Worm (Caenorhabditis elegans): Measurements from ENCODE around the gene nep-25.

Gene nep-25

DNA sequence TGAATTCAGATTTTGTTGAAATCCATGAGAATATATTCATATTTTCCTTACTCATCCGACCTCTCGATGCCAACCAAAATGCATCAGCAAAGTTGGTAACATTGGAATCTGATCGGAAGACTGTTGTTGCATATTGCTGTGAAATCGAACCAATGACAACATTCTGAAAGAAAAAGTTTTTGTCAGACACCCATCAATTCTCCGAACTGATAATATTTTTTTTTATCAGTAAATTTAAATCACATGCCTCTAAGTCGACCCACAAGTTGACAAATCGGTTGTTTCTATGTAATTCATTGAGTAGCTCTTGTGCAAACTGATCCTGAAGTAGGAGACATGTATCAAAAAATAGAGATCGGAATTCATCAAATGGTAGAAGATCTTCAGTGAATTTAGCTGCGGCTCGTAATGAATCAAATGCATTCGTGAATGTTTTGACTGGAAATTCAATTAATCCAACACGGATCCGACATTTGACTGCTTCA is 12.1 kb upstream of the nep-25 start, which contains the start of gene col-74:
Gene col-74, plus strand, starts transcription at position 435 of the 485 bp plus-strand sequence.
- TF ChIP-seq nhr-21 (tag; optimal IDR thresholded peaks at IDR 0.05) (no peak), unc-62 (GFP tag; optimal IDR thresholded peaks at IDR 0.05) (no peak), peb-1 (tag; optimal IDR thresholded peaks at IDR 0.05) (no peak), sma-9 (GFP tag; optimal IDR thresholded peaks at IDR 0.05) (no peak), sma-9 (tag; optimal IDR thresholded peaks at IDR 0.05) (no peak), fos-1 (tag; optimal IDR thresholded peaks at IDR 0.05) (peak; percentile 47)

- TF ChIP-seq alr-1 (tag; optimal IDR thresholded peaks at IDR 0.05) (no peak), mab-5 (tag; optimal IDR thresholded peaks at IDR 0.05) (no peak), nhr-25 (tag; optimal IDR thresholded peaks at IDR 0.05) (no peak), F13H6.1 (tag; optimal IDR thresholded peaks at IDR 0.05) (no peak), nhr-21 (tag; optimal IDR thresholded peaks at IDR 0.05) (no peak), mbf-1 (tag; optimal IDR thresholded peaks at IDR 0.05) (no peak), unc-62 (GFP tag; optimal IDR thresholded peaks at IDR 0.05) (no peak), nhr-10 (tag; optimal IDR thresholded peaks at IDR 0.05) (no peak), nhr-6 (tag; optimal IDR thresholded peaks at IDR 0.05) (no peak), nhr-77 (tag; optimal IDR thresholded peaks at IDR 0.05) (no peak), nhr-23 (tag; optimal IDR thresholded peaks at IDR 0.05) (no peak), blmp-1 (tag; optimal IDR thresholded peaks at IDR 0.05; ENCODE audit: insufficient read depth) (no peak), lin-11 (tag; optimal IDR thresholded peaks at IDR 0.05) (no peak), R02D3.7 (tag; optimal IDR thresholded peaks at IDR 0.05) (no peak), ZK546.5 (tag; optimal IDR thresholded peaks at IDR 0.05) (no peak), peb-1 (tag; optimal IDR thresholded peaks at IDR 0.05) (no peak), crh-2 (tag; optimal IDR thresholded peaks at IDR 0.05) (no peak), lsy-2 (tag; optimal IDR thresholded peaks at IDR 0.05) (no peak)
Observed at ce11 chrII:5831373-5831772, 10.7 kb upstream of the nep-25 start.

- no peak for TF ChIP-seq ztf-4 (tag; optimal IDR thresholded peaks at IDR 0.05)
Observed at ce11 chrII:5833136-5833535, 8.9 kb upstream of the nep-25 start, which contains the start of gene gtap-1. Gene gtap-1, minus strand, starts transcription at chrII:5833236.

DNA sequence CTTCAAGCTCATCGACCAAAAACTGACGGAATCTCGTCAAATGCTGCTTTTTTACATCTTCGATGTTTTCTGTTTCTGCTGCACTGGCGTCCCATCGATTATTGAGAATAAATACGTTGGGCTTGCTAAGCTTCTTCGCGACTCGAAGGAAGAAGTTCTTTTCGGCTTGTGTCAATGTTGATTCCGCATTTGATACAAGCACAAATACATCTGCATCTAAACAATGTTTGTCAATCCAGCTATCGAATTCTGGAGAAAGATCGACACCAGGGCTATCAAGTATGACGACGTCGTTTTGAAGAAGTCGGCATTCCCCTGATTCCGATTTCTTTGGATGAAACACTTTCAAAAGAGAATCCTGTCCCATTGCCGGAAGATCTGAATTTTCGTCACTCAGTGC is 6.9 kb upstream of the nep-25 start:
- TF ChIP-seq Y55F3AM.14 (GFP tag; optimal IDR thresholded peaks at IDR 0.05): no peak

ce11 chrII:5836153-5836719 is 5.8 kb upstream of the nep-25 start, which contains the start of gene fzo-1:
Gene fzo-1, minus strand, starts transcription at chrII:5836203.
- no peak for TF ChIP-seq nhr-6 (tag; optimal IDR thresholded peaks at IDR 0.05)
- TF ChIP-seq ztf-4 (tag; optimal IDR thresholded peaks at IDR 0.05): no peak
- TF ChIP-seq snpc-4 (tag; optimal IDR thresholded peaks at IDR 0.05): no peak
- peak; percentile 3 for TF ChIP-seq nhr-129 (tag; optimal IDR thresholded peaks at IDR 0.05)
- no peak for TF ChIP-seq elt-1 (tag; optimal IDR thresholded peaks at IDR 0.05)
- TF ChIP-seq zag-1 (tag; optimal IDR thresholded peaks at IDR 0.05): no peak
- peak; percentile 21 for TF ChIP-seq F13H6.1 (tag; optimal IDR thresholded peaks at IDR 0.05)
- TF ChIP-seq C34F6.9 (tag; optimal IDR thresholded peaks at IDR 0.05): peak; percentile 81
- no peak for TF ChIP-seq lin-13 (GFP tag; optimal IDR thresholded peaks at IDR 0.05)
- TF ChIP-seq unc-62 (GFP tag; optimal IDR thresholded peaks at IDR 0.05): no peak
- no peak for TF ChIP-seq mdl-1 (tag; optimal IDR thresholded peaks at IDR 0.05)
- TF ChIP-seq sma-3 (GFP tag; optimal IDR thresholded peaks at IDR 0.05): peak; percentile 65
- TF ChIP-seq crh-2 (tag; optimal IDR thresholded peaks at IDR 0.05): peak; percentile 15
- TF ChIP-seq unc-55 (GFP tag; optimal IDR thresholded peaks at IDR 0.05): peak; percentile 73
- TF ChIP-seq dmd-4 (tag; optimal IDR thresholded peaks at IDR 0.05): no peak
- peak in 1 of 2 experiments; percentile 68 for TF ChIP-seq lsy-2 (tag; optimal IDR thresholded peaks at IDR 0.05)

DNA sequence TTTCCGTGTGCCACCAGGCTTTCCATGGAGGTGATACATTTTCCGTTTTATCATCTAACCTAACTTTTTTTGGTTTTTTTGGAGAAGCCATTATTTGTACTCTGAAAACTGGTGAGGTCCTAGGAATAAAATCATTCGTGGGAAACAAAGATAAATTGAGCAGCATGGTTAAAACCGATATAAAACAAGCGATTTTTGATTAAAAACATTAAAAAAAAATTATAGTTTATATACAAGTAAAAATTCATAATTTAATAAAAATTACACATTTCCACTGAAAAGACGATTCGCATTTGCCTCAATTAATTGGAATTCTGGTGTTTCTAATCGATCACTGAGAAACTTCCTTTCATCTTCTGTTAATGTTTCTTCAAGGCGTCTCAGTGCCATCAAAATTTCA is 3.6 kb upstream of the nep-25 start, which contains the start of gene ZK1248.15:
Gene ZK1248.15, minus strand, starts transcription at position 101 of the 400 bp plus-strand sequence.
- no peak for TF ChIP-seq nhr-21 (tag; optimal IDR thresholded peaks at IDR 0.05)
- no peak for TF ChIP-seq crh-2 (tag; optimal IDR thresholded peaks at IDR 0.05)
- no peak for TF ChIP-seq mbf-1 (tag; optimal IDR thresholded peaks at IDR 0.05)
- TF ChIP-seq nhr-25 (tag; optimal IDR thresholded peaks at IDR 0.05): no peak
- no peak for TF ChIP-seq fos-1 (tag; optimal IDR thresholded peaks at IDR 0.05)
- TF ChIP-seq mdl-1 (tag; optimal IDR thresholded peaks at IDR 0.05): no peak
- no peak for TF ChIP-seq R02D3.7 (tag; optimal IDR thresholded peaks at IDR 0.05)
- TF ChIP-seq lin-11 (tag; optimal IDR thresholded peaks at IDR 0.05): no peak
- no peak for TF ChIP-seq lin-39 (tag; optimal IDR thresholded peaks at IDR 0.05)
- TF ChIP-seq F13H6.1 (tag; optimal IDR thresholded peaks at IDR 0.05): no peak
- TF ChIP-seq nhr-12 (tag; optimal IDR thresholded peaks at IDR 0.05): no peak
- no peak for TF ChIP-seq nhr-237 (tag; optimal IDR thresholded peaks at IDR 0.05)
- TF ChIP-seq sma-9 (GFP tag; optimal IDR thresholded peaks at IDR 0.05): no peak
- no peak for TF ChIP-seq sma-9 (tag; optimal IDR thresholded peaks at IDR 0.05)

Measured in whole organism, L2 larva.